Worm (Caenorhabditis elegans): ENCODE data around the gene mstr-2.

- TF ChIP-seq B0310.2 (tag; optimal IDR thresholded peaks at IDR 0.05) (no peak), aly-1 (tag; optimal IDR thresholded peaks at IDR 0.05) (no peak), hnd-1 (tag; optimal IDR thresholded peaks at IDR 0.05) (no peak), ama-1 (optimal IDR thresholded peaks at IDR 0.05) (no peak), tra-4 (tag; optimal IDR thresholded peaks at IDR 0.05) (no peak), pes-1 (GFP tag; IDR thresholded peaks at IDR 0.05) (no peak), sea-1 (GFP tag; conservative IDR thresholded peaks at IDR 0.05) (no peak), scrt-1 (GFP tag; IDR thresholded peaks at IDR 0.05) (no peak), F13C5.2 (tag; optimal IDR thresholded peaks at IDR 0.05) (no peak), tbx-37 (GFP tag; conservative IDR thresholded peaks at IDR 0.05) (no peak), ets-7 (tag; optimal IDR thresholded peaks at IDR 0.05) (no peak), tbx-11 (GFP tag; IDR thresholded peaks at IDR 0.05) (no peak), hmg-4 (GFP tag; optimal IDR thresholded peaks at IDR 0.05) (no peak), flt-1 (GFP tag; IDR thresholded peaks at IDR 0.05) (no peak)
Observed at ce11 chrIII:4468390-4468789, 522 bp upstream of the mstr-2 start.
